Worm (Caenorhabditis elegans) whole organism, L1 larva: ENCODE results near the gene F13C5.1.

Experiments
- C04F5.9 ChIP-seq: sonication (generic microtip); optimal IDR thresholded peaks from 2 replicates; lab custom pipeline; 2016; ENCODE audit warnings: missing genetic modification characterization, missing compliant biosample characterization
- C16A3.4 ChIP-seq: fragments of 150-350 bp; optimal IDR thresholded peaks from 2 replicates; lab custom pipeline; 2014; ENCODE audit warnings: missing biosample characterization, missing genetic modification characterization
- F16B12.6 ChIP-seq: fragments of 150-350 bp; optimal IDR thresholded peaks from 2 replicates; lab custom pipeline; 2014; ENCODE audit warnings: missing biosample characterization, missing genetic modification characterization
- Y116A8C.19 ChIP-seq: sonication (generic microtip); optimal IDR thresholded peaks from 2 replicates; lab custom pipeline; 2016; ENCODE audit warnings: missing compliant biosample characterization, missing genetic modification characterization, borderline replicate concordance
- alr-1 ChIP-seq: fragments of 200-800 bp; sonication (Bioruptor generic); optimal IDR thresholded peaks from 2 replicates; lab custom pipeline; 2018; ENCODE audit warnings: borderline replicate concordance, mild to moderate bottlenecking, missing genetic modification characterization, missing compliant biosample characterization
- ama-1 ChIP-seq: fragments of 150-350 bp; optimal IDR thresholded peaks from 2 replicates; lab custom pipeline; 2014
- blmp-1 ChIP-seq: fragments of 150-350 bp; optimal IDR thresholded peaks from 2 replicates; lab custom pipeline; 2014; ENCODE audit warnings: missing biosample characterization, missing genetic modification characterization
- ceh-82 ChIP-seq, 3 experiments: fragments of 150-350 bp in 1 of 3; sonication (generic microtip) in 2 of 3; optimal IDR thresholded peaks; 2 replicates each; lab custom pipeline; 2014 to 2017; ENCODE audit warnings: missing biosample characterization in 3 of 3, missing genetic modification characterization in 3 of 3
- ceh-88 ChIP-seq: fragments of 200-800 bp; sonication (Bioruptor generic); IDR thresholded peaks from 2 replicates; pipeline ENCODE4 v1.3.6; 2022; ENCODE audit warnings: missing genetic modification characterization, missing compliant biosample characterization
- dsc-1 ChIP-seq: sonication (generic microtip); optimal IDR thresholded peaks from 2 replicates; lab custom pipeline; 2016; ENCODE audit warnings: mild to moderate bottlenecking, missing genetic modification characterization, missing compliant biosample characterization
- egl-13 ChIP-seq: sonication (generic microtip); optimal IDR thresholded peaks from 2 replicates; lab custom pipeline; 2016; ENCODE audit warnings: missing genotype, missing genetic modification reagents, missing genetic modification characterization, missing compliant biosample characterization
- egl-27 ChIP-seq, 2 experiments: fragments of 150-350 bp in 1 of 2; sonication (generic microtip); optimal IDR thresholded peaks; 3 replicates each; lab custom pipeline; 2017 to 2018; ENCODE audit warnings: missing biosample characterization in 2 of 2, missing genetic modification characterization in 2 of 2, missing genetic modification reagents in 2 of 2
- elt-2 ChIP-seq: sonication (generic microtip); optimal IDR thresholded peaks from 2 replicates; lab custom pipeline; 2016; ENCODE audit warnings: missing genetic modification characterization, mild to moderate bottlenecking, inconsistent platforms, missing compliant biosample characterization, missing genetic modification reagents
- elt-3 ChIP-seq, 6 experiments: fragments of 150-350 bp in 1 of 6; sonication (generic microtip); optimal IDR thresholded peaks; 2 replicates each; lab custom pipeline; 2017 to 2018; ENCODE audit warnings: missing biosample characterization in 6 of 6, missing genetic modification characterization in 6 of 6, inconsistent platforms in 1 of 6
- fkh-10 ChIP-seq: sonication (generic microtip); optimal IDR thresholded peaks from 2 replicates; lab custom pipeline; 2017; ENCODE audit warnings: missing biosample characterization, missing genetic modification reagents, missing genetic modification characterization
- fkh-4 ChIP-seq: sonication (generic microtip); optimal IDR thresholded peaks from 2 replicates; lab custom pipeline; 2016; ENCODE audit warnings: missing compliant biosample characterization, missing genetic modification characterization, borderline replicate concordance
- fkh-8 ChIP-seq: sonication (generic microtip); optimal IDR thresholded peaks from 2 replicates; lab custom pipeline; 2016; ENCODE audit warnings: mild to moderate bottlenecking, missing genetic modification characterization, missing compliant biosample characterization
- grh-1 ChIP-seq: fragments of 200-800 bp; sonication (Bioruptor generic); IDR thresholded peaks from 2 replicates; pipeline ENCODE4 v1.3.6; 2022; ENCODE audit warnings: missing genetic modification reagents, missing genetic modification characterization, missing compliant biosample characterization
- hlh-17 ChIP-seq: fragments of 200-800 bp; sonication (Bioruptor generic); optimal IDR thresholded peaks from 2 replicates; lab custom pipeline; 2018; ENCODE audit warnings: missing genetic modification characterization, mild to moderate bottlenecking, missing compliant biosample characterization, moderate library complexity, borderline replicate concordance
- hlh-4 ChIP-seq: sonication (generic microtip); optimal IDR thresholded peaks from 2 replicates; lab custom pipeline; 2016; ENCODE audit warnings: mild to moderate bottlenecking, missing genetic modification characterization, missing compliant biosample characterization
- hpl-2 ChIP-seq: fragments of 150-350 bp; optimal IDR thresholded peaks from 2 replicates; lab custom pipeline; 2014; ENCODE audit warnings: missing biosample characterization, missing genetic modification reagents, missing genetic modification characterization
- irx-1 ChIP-seq: sonication (generic microtip); optimal IDR thresholded peaks from 2 replicates; lab custom pipeline; 2016; ENCODE audit warnings: missing genetic modification characterization, missing compliant biosample characterization
- jun-1 ChIP-seq: fragments of 150-350 bp; optimal IDR thresholded peaks from 2 replicates; lab custom pipeline; 2014; ENCODE audit warnings: missing biosample characterization, missing genetic modification reagents, missing genetic modification characterization
- lin-13 ChIP-seq: fragments of 150-350 bp; optimal IDR thresholded peaks from 2 replicates; lab custom pipeline; 2014; ENCODE audit warnings: missing biosample characterization, missing genetic modification reagents, missing genetic modification characterization
- lin-14 ChIP-seq: fragments of 200-800 bp; sonication (Bioruptor generic); optimal IDR thresholded peaks from 2 replicates; lab custom pipeline; 2018; ENCODE audit warnings: mild to moderate bottlenecking, missing genetic modification characterization, moderate library complexity, missing compliant biosample characterization
- lin-15B ChIP-seq: fragments of 150-350 bp; sonication (generic microtip); optimal IDR thresholded peaks from 3 replicates; lab custom pipeline; 2014; ENCODE audit warnings: missing biosample characterization, missing genetic modification characterization
- lin-39 ChIP-seq: fragments of 150-350 bp; optimal IDR thresholded peaks from 2 replicates; lab custom pipeline; 2014; ENCODE audit warnings: missing biosample characterization, missing genetic modification reagents, missing genetic modification characterization
- lsy-2 ChIP-seq, 2 experiments: fragments of 150-350 bp; optimal IDR thresholded peaks; 2 replicates each; lab custom pipeline; 2014; ENCODE audit warnings: missing biosample characterization in 2 of 2, missing genetic modification characterization in 2 of 2
- mdl-1 ChIP-seq, 2 experiments: fragments of 150-350 bp; optimal IDR thresholded peaks; 2 replicates each; lab custom pipeline; 2014 to 2017; ENCODE audit warnings: missing biosample characterization in 2 of 2, missing genetic modification characterization in 2 of 2, inconsistent platforms in 1 of 2
- mep-1 ChIP-seq: fragments of 150-350 bp; optimal IDR thresholded peaks from 2 replicates; lab custom pipeline; 2014; ENCODE audit warnings: missing biosample characterization, missing genetic modification characterization
- nhr-11 ChIP-seq: fragments of 150-350 bp; optimal IDR thresholded peaks from 2 replicates; lab custom pipeline; 2014; ENCODE audit warnings: missing biosample characterization, missing genetic modification characterization
- nhr-19 ChIP-seq: fragments of 200-800 bp; sonication (Bioruptor generic); conservative IDR thresholded peaks from 2 replicates; pipeline ENCODE4 v1.3.6; 2022; ENCODE audit warnings: missing genetic modification characterization, missing compliant biosample characterization
- nhr-237 ChIP-seq: fragments of 150-350 bp; optimal IDR thresholded peaks from 2 replicates; lab custom pipeline; 2014; ENCODE audit warnings: missing biosample characterization, missing genetic modification characterization
- nhr-28 ChIP-seq: fragments of 150-350 bp; optimal IDR thresholded peaks from 2 replicates; lab custom pipeline; 2014; ENCODE audit warnings: missing biosample characterization, missing genetic modification characterization
- nhr-71 ChIP-seq: sonication (generic microtip); optimal IDR thresholded peaks from 2 replicates; lab custom pipeline; 2016; ENCODE audit warnings: mild to moderate bottlenecking, missing genetic modification characterization, moderate library complexity, missing compliant biosample characterization
- nhr-76 ChIP-seq: sonication (generic microtip); optimal IDR thresholded peaks from 2 replicates; lab custom pipeline; 2017; ENCODE audit warnings: missing biosample characterization, missing genetic modification characterization
- nhr-77 ChIP-seq: fragments of 150-350 bp; optimal IDR thresholded peaks from 2 replicates; lab custom pipeline; 2014; ENCODE audit warnings: missing biosample characterization, missing genetic modification characterization
- nhr-84 ChIP-seq: sonication (generic microtip); optimal IDR thresholded peaks from 2 replicates; lab custom pipeline; 2017; ENCODE audit warnings: missing biosample characterization, missing genetic modification characterization
- nhr-90 ChIP-seq: sonication (generic microtip); optimal IDR thresholded peaks from 2 replicates; lab custom pipeline; 2016; ENCODE audit warnings: mild to moderate bottlenecking, missing genetic modification characterization, missing compliant biosample characterization; ENCODE audit not compliant: poor library complexity
- pag-3 ChIP-seq: sonication (generic microtip); optimal IDR thresholded peaks from 2 replicates; lab custom pipeline; 2017; ENCODE audit warnings: missing genetic modification characterization, mild to moderate bottlenecking, missing compliant biosample characterization, antibody characterized with exemption, borderline replicate concordance; ENCODE audit not compliant: insufficient read depth
- pax-3 ChIP-seq: fragments of 200-800 bp; sonication (Bioruptor generic); optimal IDR thresholded peaks from 2 replicates; lab custom pipeline; 2018; ENCODE audit warnings: mild to moderate bottlenecking, missing genetic modification characterization, moderate library complexity, missing compliant biosample characterization
- pqm-1 ChIP-seq: sonication (generic microtip); optimal IDR thresholded peaks from 3 replicates; lab custom pipeline; 2017; ENCODE audit warnings: missing biosample characterization, missing genetic modification characterization
- rnt-1 ChIP-seq: sonication (generic microtip); optimal IDR thresholded peaks from 2 replicates; lab custom pipeline; 2016; ENCODE audit warnings: mild to moderate bottlenecking, missing genetic modification characterization, moderate library complexity, missing compliant biosample characterization
- skn-1 ChIP-seq: fragments of 150-350 bp; optimal IDR thresholded peaks from 2 replicates; lab custom pipeline; 2014; ENCODE audit warnings: missing biosample characterization, missing genetic modification characterization
- snpc-4 ChIP-seq: fragments of 150-350 bp; optimal IDR thresholded peaks from 2 replicates; lab custom pipeline; 2014; ENCODE audit warnings: missing biosample characterization, missing genetic modification characterization
- sox-4 ChIP-seq: sonication (generic microtip); optimal IDR thresholded peaks from 2 replicates; lab custom pipeline; 2016; ENCODE audit warnings: missing genetic modification characterization, missing compliant biosample characterization
- sptf-1 ChIP-seq: fragments of 150-350 bp; optimal IDR thresholded peaks from 2 replicates; lab custom pipeline; 2014; ENCODE audit warnings: missing biosample characterization, missing genetic modification characterization
- swsn-7 ChIP-seq: sonication (generic microtip); optimal IDR thresholded peaks from 2 replicates; lab custom pipeline; 2016; ENCODE audit warnings: missing genetic modification characterization, missing compliant biosample characterization
- unc-30 ChIP-seq: sonication (generic microtip); optimal IDR thresholded peaks from 2 replicates; lab custom pipeline; 2017; ENCODE audit warnings: missing biosample characterization, missing genetic modification characterization
- unc-62 ChIP-seq: fragments of 150-350 bp; optimal IDR thresholded peaks from 2 replicates; lab custom pipeline; 2014; ENCODE audit warnings: missing biosample characterization, missing genetic modification reagents, missing genetic modification characterization
- unc-98 ChIP-seq: fragments of 200-800 bp; sonication (Bioruptor generic); IDR thresholded peaks from 2 replicates; pipeline ENCODE4 v1.3.6; 2022; ENCODE audit warnings: missing genetic modification characterization, missing compliant biosample characterization
- zip-4 ChIP-seq: fragments of 200-800 bp; sonication (Bioruptor generic); optimal IDR thresholded peaks from 2 replicates; lab custom pipeline; 2018; ENCODE audit warnings: mild to moderate bottlenecking, missing genetic modification characterization, moderate library complexity, missing compliant biosample characterization
- ztf-4 ChIP-seq: fragments of 150-350 bp; optimal IDR thresholded peaks from 2 replicates; lab custom pipeline; 2014; ENCODE audit warnings: missing biosample characterization, missing genetic modification characterization

Gene F13C5.1

DNA sequence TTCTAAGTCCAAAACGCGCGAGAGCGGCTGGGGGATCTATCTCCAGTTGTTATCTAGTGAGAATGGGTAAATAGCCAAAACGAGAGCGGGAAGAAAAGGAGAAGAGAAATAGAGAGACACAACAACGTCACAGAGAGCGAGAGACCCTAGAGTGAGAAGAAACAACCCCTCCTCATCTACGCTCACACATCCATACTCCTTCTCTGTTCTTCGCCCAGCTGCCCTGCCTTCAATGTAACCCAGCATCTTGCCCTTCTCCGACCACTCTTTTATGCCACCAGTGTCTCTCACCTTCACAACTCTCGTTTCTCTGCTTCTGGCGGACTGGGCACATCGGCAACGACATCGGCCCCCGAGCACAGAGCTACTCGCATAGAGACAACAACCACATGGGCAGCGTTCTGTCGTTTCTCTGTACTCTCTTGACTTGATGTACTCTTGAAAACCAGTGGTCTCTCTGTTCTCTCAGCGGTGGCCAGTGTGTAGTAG, 8.7 kb upstream of the F13C5.1 start (continued):
- TF ChIP-seq elt-3 (tag; optimal IDR thresholded peaks at IDR 0.05; lab: Kevin White, UChicago) (peak in 1 of 6 experiments; percentile 45), unc-98 (GFP tag; lab: Robert Waterston, UW) (no peak), hlh-4 (tag; lab: Kevin White, UChicago) (no peak), mep-1 (tag; lab: Kevin White, UChicago) (peak; percentile 65), hlh-17 (GFP tag; lab: Kevin White, UChicago) (no peak), nhr-28 (tag; lab: Kevin White, UChicago) (no peak), egl-13 (peak; percentile 85), mdl-1 (tag; optimal IDR thresholded peaks at IDR 0.05; lab: Kevin White, UChicago) (peak; percentile 80 to 97), nhr-237 (tag; lab: Kevin White, UChicago) (peak; percentile 77), nhr-71 (tag; lab: Kevin White, UChicago) (peak; percentile 90), ceh-82 (tag; optimal IDR thresholded peaks at IDR 0.05; lab: Kevin White, UChicago) (peak; percentile 23 to 88 (median 61)), fkh-4 (tag; lab: Kevin White, UChicago) (no peak), ceh-88 (GFP tag; lab: Robert Waterston, UW) (no peak), rnt-1 (peak; percentile 69), hpl-2 (GFP tag; lab: Kevin White, UChicago) (no peak), snpc-4 (tag; lab: Kevin White, UChicago) (peak; percentile 60), ama-1 (lab: Kevin White, UChicago) (no peak), swsn-7 (tag; lab: Kevin White, UChicago) (peak; percentile 90), nhr-11 (tag; lab: Kevin White, UChicago) (no peak), nhr-90 (tag; lab: Kevin White, UChicago) (peak; percentile 66), dsc-1 (tag; lab: Kevin White, UChicago) (peak; percentile 79), elt-2 (tag; lab: Kevin White, UChicago) (peak; percentile 37), irx-1 (tag; lab: Kevin White, UChicago) (peak; percentile 70), F16B12.6 (no peak), zip-4 (GFP tag; lab: Kevin White, UChicago) (no peak), pqm-1 (tag; lab: Kevin White, UChicago) (no peak), ztf-4 (peak; percentile 68), C16A3.4 (tag; lab: Kevin White, UChicago) (peak; percentile 88), jun-1 (tag; lab: Kevin White, UChicago) (peak; percentile 82), pag-3 (peak; percentile 88), C04F5.9 (no peak), lin-13 (GFP tag; lab: Kevin White, UChicago) (peak; percentile 71), skn-1 (peak; percentile 85), alr-1 (tag; lab: Kevin White, UChicago) (no peak), nhr-19 (GFP tag; lab: Robert Waterston, UW) (no peak; the same call in 1 of the 2 replicates), nhr-84 (tag; lab: Kevin White, UChicago) (no peak), pax-3 (peak; percentile 49), lin-14 (GFP tag; lab: Kevin White, UChicago) (peak; percentile 99), unc-30 (no peak), nhr-77 (tag; lab: Kevin White, UChicago) (peak; percentile 80), blmp-1 (tag; lab: Kevin White, UChicago) (peak; percentile 52), unc-62 (GFP tag; lab: Kevin White, UChicago) (no peak), Y116A8C.19 (tag; lab: Kevin White, UChicago) (peak; percentile 23), sox-4 (tag; lab: Kevin White, UChicago) (peak; percentile 55), nhr-76 (tag; lab: Kevin White, UChicago) (no peak), lin-15B (tag; lab: Kevin White, UChicago) (no peak), fkh-8 (tag; lab: Kevin White, UChicago) (peak; percentile 93), sptf-1 (tag; lab: Kevin White, UChicago) (no peak), lin-39 (tag; lab: Kevin White, UChicago) (no peak), lsy-2 (tag; optimal IDR thresholded peaks at IDR 0.05; lab: Kevin White, UChicago) (peak; percentile 47 to 82), egl-27 (tag; optimal IDR thresholded peaks at IDR 0.05; lab: Kevin White, UChicago) (peak; percentile 45 to 81), fkh-10 (GFP tag; lab: Kevin White, UChicago) (peak; percentile 86), grh-1 (GFP tag; lab: Robert Waterston, UW) (0 out of 2 replicates have a peak, but pooled peaks have one; percentile 21)
